Worm (Caenorhabditis elegans) whole organism, midembryonic: ENCODE results near the gene anoh-1.
"Not testable (repeated sequence)": the region's sequence is repeated elsewhere in the genome, so short reads cannot be mapped to it uniquely, and the experiment has no call there.

Source experiments
- T22C8.4 ChIP-seq: fragments of 200-800 bp; sonication (Bioruptor generic); IDR thresholded peaks from 2 replicates; pipeline ENCODE4 v1.3.6; 2022; ENCODE audit warnings: missing genetic modification characterization, missing compliant biosample characterization
- cog-1 ChIP-seq: sonication (generic microtip); optimal IDR thresholded peaks from 2 replicates; lab custom pipeline; 2016; ENCODE audit warnings: missing genetic modification characterization, missing compliant biosample characterization
- flt-1 ChIP-seq: fragments of 200-800 bp; sonication (Bioruptor generic); IDR thresholded peaks from 2 replicates; pipeline ENCODE4 v1.3.6; 2022; ENCODE audit warnings: missing genetic modification characterization, missing compliant biosample characterization
- klf-2 ChIP-seq: fragments of 200-800 bp; sonication (Bioruptor generic); conservative IDR thresholded peaks from 2 replicates; pipeline ENCODE4 v1.3.6; 2022; ENCODE audit warnings: missing genetic modification reagents, missing genetic modification characterization, missing compliant biosample characterization
- med-1 ChIP-seq: sonication (generic microtip); optimal IDR thresholded peaks from 2 replicates; lab custom pipeline; 2017; ENCODE audit warnings: missing genetic modification characterization, mild to moderate bottlenecking, missing compliant biosample characterization, antibody characterized with exemption, missing genetic modification reagents; ENCODE audit not compliant: insufficient read depth
- ref-1 ChIP-seq: fragments of 200-800 bp; sonication (Bioruptor generic); conservative IDR thresholded peaks from 2 replicates; pipeline ENCODE4 v1.3.6; 2022; ENCODE audit warnings: missing genetic modification reagents, missing genetic modification characterization, missing compliant biosample characterization
- tab-1 ChIP-seq: fragments of 200-800 bp; sonication (Bioruptor generic); IDR thresholded peaks from 2 replicates; pipeline ENCODE4 v1.3.6; 2022; ENCODE audit warnings: missing genetic modification characterization, missing compliant biosample characterization
- ztf-23 ChIP-seq: fragments of 200-800 bp; sonication (Bioruptor generic); IDR thresholded peaks from 2 replicates; pipeline ENCODE4 v1.3.6; 2022; ENCODE audit warnings: missing genetic modification reagents, missing genetic modification characterization, missing compliant biosample characterization
- ztf-29 ChIP-seq: fragments of 200-800 bp; sonication (Bioruptor generic); IDR thresholded peaks from 2 replicates; pipeline ENCODE4 v1.3.6; 2022; ENCODE audit warnings: missing genetic modification reagents, missing genetic modification characterization, missing compliant biosample characterization

The anoh-1 gene

DNA sequence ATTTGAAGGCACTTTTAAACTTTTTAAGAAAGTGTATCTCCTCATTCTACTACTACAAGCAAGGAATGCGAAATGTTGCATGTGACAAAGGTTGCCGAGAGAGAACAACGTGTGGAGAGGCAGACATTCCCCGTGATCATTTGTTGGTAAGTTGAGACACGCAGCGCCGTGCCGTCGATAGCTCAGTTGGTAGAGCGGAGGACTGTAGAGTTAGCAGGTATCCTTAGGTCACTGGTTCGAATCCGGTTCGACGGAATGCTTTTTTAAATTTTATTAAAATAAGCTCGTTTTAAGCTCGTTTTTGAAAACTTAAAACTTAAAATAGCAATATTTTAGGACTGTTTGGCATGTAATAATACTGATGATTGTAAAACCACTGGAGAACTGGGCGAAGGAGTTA lies 22.0 kb upstream of the anoh-1 start:
- TF ChIP-seq ztf-23 (GFP tag; lab: Robert Waterston, UW) (0 out of 2 replicates have a peak, but pooled peaks have one; percentile 48), med-1 (no peak), flt-1 (GFP tag; lab: Robert Waterston, UW) (peak; percentile 50; the same call in 1 of the 2 replicates), tab-1 (GFP tag; lab: Robert Waterston, UW) (peak; percentile 71)

ce11 chrIII:13225019-13225418 lies 21.3 kb upstream of the anoh-1 start:
- TF ChIP-seq cog-1 (no peak), ref-1 (peak; percentile 74), med-1 (no peak), ztf-23 (GFP tag; lab: Robert Waterston, UW) (peak; percentile 69), tab-1 (GFP tag; lab: Robert Waterston, UW) (peak; percentile 85), flt-1 (GFP tag; lab: Robert Waterston, UW) (peak; percentile 89), ztf-29 (GFP tag; lab: Robert Waterston, UW) (peak; percentile 53; the same call in 1 of the 2 replicates), T22C8.4 (GFP tag; lab: Robert Waterston, UW) (0 out of 2 replicates have a peak, but pooled peaks have one; percentile 57), klf-2 (GFP tag; lab: Robert Waterston, UW) (peak; percentile 68; the same call in 1 of the 2 replicates)

DNA sequence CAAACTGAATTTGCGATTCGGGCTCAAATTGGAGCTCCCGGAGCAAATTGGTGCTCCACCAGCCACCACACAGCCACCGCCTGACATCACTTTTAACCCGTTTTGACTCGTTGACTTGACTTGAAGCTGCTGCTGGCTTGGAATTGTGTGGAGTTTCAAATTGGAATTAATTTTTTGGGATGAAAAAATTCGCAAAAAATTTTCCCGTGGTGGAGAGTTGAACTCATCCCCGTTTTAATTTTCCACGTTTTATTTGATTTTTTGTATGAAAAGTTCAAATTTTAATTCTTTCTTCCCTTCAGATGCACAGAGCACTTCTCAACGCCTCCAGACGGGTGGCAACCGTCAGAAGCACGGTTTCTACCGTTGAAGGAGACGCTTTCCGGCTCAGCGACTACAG lies 1.1 kb upstream of the anoh-1 start, which contains the start of gene Y43F4A.4:
Y43F4A.4 (plus strand) TSS at position 301 of the 400 bp plus-strand sequence.
- not testable (repeated sequence) for TF ChIP-seq tab-1, ztf-29, flt-1 (GFP tag; lab: Robert Waterston, UW)

ce11 chrIII:13254178-13254725 lies 7.9 kb downstream of the anoh-1 start, which contains the start of gene F56A8.9:
F56A8.9 (plus strand) TSS chrIII:13254675.
- TF ChIP-seq ztf-29 (GFP tag; lab: Robert Waterston, UW) = no peak
- TF ChIP-seq flt-1 (GFP tag; lab: Robert Waterston, UW) = no peak
- no peak for TF ChIP-seq tab-1 (GFP tag; lab: Robert Waterston, UW)
- TF ChIP-seq med-1 = no peak

DNA sequence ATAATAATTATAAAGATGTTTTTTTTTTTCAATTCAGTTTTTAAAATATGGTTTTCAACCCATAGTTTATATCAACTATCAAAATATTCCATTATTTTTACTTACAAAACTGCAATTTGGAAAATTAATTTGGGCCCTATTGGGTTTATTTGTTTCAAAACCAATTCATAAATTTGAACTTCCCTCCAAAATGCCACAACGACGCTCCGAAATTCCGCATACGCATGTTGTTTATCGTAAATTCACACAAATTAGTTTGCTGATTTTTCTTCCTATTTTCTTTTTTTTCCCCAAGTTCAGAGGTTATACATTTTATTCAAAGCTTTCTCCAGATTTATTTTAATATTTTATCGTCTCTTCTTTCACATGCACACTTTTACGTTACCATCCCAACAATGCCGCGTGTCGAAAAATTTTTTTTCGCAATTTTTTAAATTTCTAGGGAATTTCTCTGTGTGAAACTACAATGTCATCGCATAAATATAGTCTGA lies 10.1 kb downstream of the anoh-1 start, which contains the start of gene F56A8.3:
F56A8.3 (plus strand) TSS at position 441 of the 491 bp plus-strand sequence.
- no peak for TF ChIP-seq med-1
- no peak for TF ChIP-seq ref-1
- no peak for TF ChIP-seq tab-1 (GFP tag; lab: Robert Waterston, UW)
- no peak for TF ChIP-seq ztf-29 (GFP tag; lab: Robert Waterston, UW)
- no peak for TF ChIP-seq flt-1 (GFP tag; lab: Robert Waterston, UW)
- TF ChIP-seq klf-2 (GFP tag; lab: Robert Waterston, UW) = no peak
- no peak for TF ChIP-seq ztf-23 (GFP tag; lab: Robert Waterston, UW)

- TF ChIP-seq ztf-29 (GFP tag; lab: Robert Waterston, UW) (no peak), med-1 (no peak), tab-1 (GFP tag; lab: Robert Waterston, UW) (no peak), klf-2 (GFP tag; lab: Robert Waterston, UW) (no peak), ref-1 (no peak), cog-1 (no peak), ztf-23 (GFP tag; lab: Robert Waterston, UW) (no peak), flt-1 (GFP tag; lab: Robert Waterston, UW) (no peak), T22C8.4 (GFP tag; lab: Robert Waterston, UW) (no peak)
Measured at ce11 chrIII:13258163-13258562, 11.8 kb downstream of the anoh-1 start.

DNA sequence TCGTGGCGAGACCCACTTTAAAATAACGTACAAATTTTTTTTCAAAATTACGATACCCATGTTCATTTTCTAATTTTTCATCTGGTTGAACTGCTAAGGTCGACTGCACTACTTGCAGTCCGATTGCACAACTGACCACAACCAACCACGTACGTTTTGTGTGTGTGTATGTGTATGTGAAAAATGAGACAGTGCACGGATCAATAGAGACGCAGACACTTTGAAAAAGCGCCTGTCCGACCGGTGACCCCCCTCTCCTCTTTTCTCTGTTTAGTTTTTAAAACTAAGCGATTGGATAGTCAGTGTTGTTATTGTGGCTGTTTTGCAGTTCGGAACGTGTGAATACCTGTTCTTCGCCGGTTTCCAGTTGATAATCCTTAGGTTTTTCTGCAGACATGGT lies 12.4 kb downstream of the anoh-1 start:
- TF ChIP-seq T22C8.4 (GFP tag; lab: Robert Waterston, UW) = no peak
- no peak for TF ChIP-seq med-1
- TF ChIP-seq flt-1 (GFP tag; lab: Robert Waterston, UW) = 0 out of 2 replicates have a peak, but pooled peaks have one; percentile 17

- TF ChIP-seq tab-1 (GFP tag; lab: Robert Waterston, UW) = no peak
- TF ChIP-seq ztf-23 (GFP tag; lab: Robert Waterston, UW) = no peak
- TF ChIP-seq klf-2 (GFP tag; lab: Robert Waterston, UW) = no peak
- TF ChIP-seq ztf-29 (GFP tag; lab: Robert Waterston, UW) = no peak
- TF ChIP-seq ref-1 = no peak
- TF ChIP-seq cog-1 = no peak
- no peak for TF ChIP-seq flt-1 (GFP tag; lab: Robert Waterston, UW)
- no peak for TF ChIP-seq med-1
- no peak for TF ChIP-seq T22C8.4 (GFP tag; lab: Robert Waterston, UW)
Measured at ce11 chrIII:13260344-13260743, 14.0 kb downstream of the anoh-1 start.

ce11 chrIII:13262987-13263386 lies 16.6 kb downstream of the anoh-1 start, which contains the start of gene F56A8.4:
F56A8.4 (plus strand) TSS chrIII:13263287.
- TF ChIP-seq ztf-29 (GFP tag; lab: Robert Waterston, UW) (no peak), T22C8.4 (GFP tag; lab: Robert Waterston, UW) (no peak), tab-1 (GFP tag; lab: Robert Waterston, UW) (no peak), med-1 (no peak)

DNA sequence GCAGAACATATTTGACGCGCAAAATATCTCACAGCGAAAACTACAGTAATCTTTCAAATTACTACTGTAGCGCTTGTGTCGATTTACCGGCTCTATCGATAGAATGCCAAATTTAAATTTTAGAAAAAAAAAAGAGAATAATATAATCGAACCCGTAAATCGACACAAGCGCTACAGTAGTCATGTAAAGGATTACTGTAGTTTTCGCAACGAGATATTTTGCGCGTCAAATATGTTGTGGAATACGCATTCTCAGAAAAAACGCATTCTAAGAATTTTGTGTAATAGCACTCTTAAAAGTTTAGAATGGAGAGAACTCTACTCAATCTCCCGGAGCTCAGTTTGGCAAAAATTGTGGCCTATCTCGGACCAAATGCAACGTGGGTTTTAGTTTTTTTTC lies 19.2 kb downstream of the anoh-1 start, which contains the start of gene F56A8.5:
F56A8.5 (plus strand) TSS at position 301 of the 400 bp plus-strand sequence.
- TF ChIP-seq T22C8.4 (GFP tag; lab: Robert Waterston, UW) = no peak
- TF ChIP-seq tab-1 (GFP tag; lab: Robert Waterston, UW) = no peak
- no peak for TF ChIP-seq ztf-29 (GFP tag; lab: Robert Waterston, UW)
- TF ChIP-seq klf-2 (GFP tag; lab: Robert Waterston, UW) = no peak
- TF ChIP-seq cog-1 = no peak
- TF ChIP-seq flt-1 (GFP tag; lab: Robert Waterston, UW) = no peak
- no peak for TF ChIP-seq ztf-23 (GFP tag; lab: Robert Waterston, UW)
- TF ChIP-seq med-1 = no peak
